Fruit fly (Drosophila melanogaster): ENCODE results near the gene ome.

The ome gene

dm6 chr3L:14652554-14652953, 20.1 kb upstream of the ome start (continued):
- peak; percentile 35 for TF ChIP-seq Fer1 (GFP tag; optimal IDR thresholded peaks at IDR 0.05)
- peak; percentile 83 for TF ChIP-seq gcm (GFP tag; optimal IDR thresholded peaks at IDR 0.05)
- 0 out of 2 replicates have a peak, but pooled peaks have one; percentile 40 for TF ChIP-seq CG1024 (GFP tag; IDR thresholded peaks at IDR 0.05)
- peak; percentile 77 for TF ChIP-seq row (GFP tag; IDR thresholded peaks at IDR 0.05)
- TF ChIP-seq da (GFP tag; optimal IDR thresholded peaks at IDR 0.05) = peak; percentile 54
- peak; percentile 68 for TF ChIP-seq CG4707 (GFP tag; optimal IDR thresholded peaks at IDR 0.05)
- TF ChIP-seq tin (GFP tag; optimal IDR thresholded peaks at IDR 0.05) = peak; percentile 78
- TF ChIP-seq CG14441 (GFP tag; IDR thresholded peaks at IDR 0.05) = no peak
- TF ChIP-seq NC2β (GFP tag; optimal IDR thresholded peaks at IDR 0.05) = peak; percentile 86
- peak; percentile 13; the same call in 1 of the 3 replicates for TF ChIP-seq CG14050 (GFP tag; IDR thresholded peaks at IDR 0.05)
- TF ChIP-seq CG3407 (GFP tag; optimal IDR thresholded peaks at IDR 0.05) = peak; percentile 68
- TF ChIP-seq Awh (GFP tag; IDR thresholded peaks at IDR 0.05) = peak; percentile 62
- peak in 1 of 2 experiments; percentile 66 for TF ChIP-seq Eip74EF (GFP tag; optimal IDR thresholded peaks at IDR 0.05)
- TF ChIP-seq ewg (GFP tag; optimal IDR thresholded peaks at IDR 0.05) = peak; percentile 68
- peak; percentile 29 for TF ChIP-seq HLH54F (GFP tag; optimal IDR thresholded peaks at IDR 0.05)
- no peak for TF ChIP-seq Kr (GFP tag; optimal IDR thresholded peaks at IDR 0.05)
- TF ChIP-seq CoRest (tag; optimal IDR thresholded peaks at IDR 0.05) = peak; percentile 82
- 0 out of 2 replicates have a peak, but pooled peaks have one; percentile 22 for TF ChIP-seq cas (GFP tag; IDR thresholded peaks at IDR 0.05)
- no peak for TF ChIP-seq Dek (tag; optimal IDR thresholded peaks at IDR 0.05)
- no peak for TF ChIP-seq CG2199 (GFP tag; IDR thresholded peaks at IDR 0.05)
- peak; percentile 35 for TF ChIP-seq en (GFP tag; optimal IDR thresholded peaks at IDR 0.05)
- peak; percentile 29 for TF ChIP-seq CG12104 (GFP tag; optimal IDR thresholded peaks at IDR 0.05)
- TF ChIP-seq CG9437 (GFP tag; optimal IDR thresholded peaks at IDR 0.05) = peak; percentile 36
- no peak for TF ChIP-seq jigr1 (GFP tag; IDR thresholded peaks at IDR 0.05)
- peak; percentile 61 for TF ChIP-seq CG8944 (GFP tag; optimal IDR thresholded peaks at IDR 0.05)
- no peak for TF ChIP-seq Hey (tag; optimal IDR thresholded peaks at IDR 0.05)
- no peak for TF ChIP-seq Opbp (GFP tag; IDR thresholded peaks at IDR 0.05; ENCODE audit: partially characterized antibody)
- peak; percentile 84 for TF ChIP-seq Six4 (GFP tag; optimal IDR thresholded peaks at IDR 0.05)
- TF ChIP-seq sob (GFP tag; IDR thresholded peaks at IDR 0.05) = peak; percentile 66
- TF ChIP-seq CG17385 (GFP tag; optimal IDR thresholded peaks at IDR 0.05) = peak; percentile 62
- TF ChIP-seq Oaz (GFP tag; IDR thresholded peaks at IDR 0.05) = no peak
- peak; percentile 66 for TF ChIP-seq chn (GFP tag; optimal IDR thresholded peaks at IDR 0.05)
- TF ChIP-seq CG3726 (GFP tag; IDR thresholded peaks at IDR 0.05) = peak; percentile 41; the same call in 1 of the 3 replicates
- TF ChIP-seq gt (GFP tag; IDR thresholded peaks at IDR 0.05) = no peak
- no peak for TF ChIP-seq pros (GFP tag; optimal IDR thresholded peaks at IDR 0.05)
- peak; percentile 68 for TF ChIP-seq Ada2b (GFP tag; IDR thresholded peaks at IDR 0.05)
- TF ChIP-seq unc-4 (GFP tag; IDR thresholded peaks at IDR 0.05; ENCODE audit: partially characterized antibody) = no peak
- no peak for TF ChIP-seq CG10321 (GFP tag; IDR thresholded peaks at IDR 0.05)
- TF ChIP-seq D (optimal IDR thresholded peaks at IDR 0.05) = no peak
- TF ChIP-seq D (GFP tag; optimal IDR thresholded peaks at IDR 0.05) = peak; percentile 88
- TF ChIP-seq Doc3 (GFP tag; IDR thresholded peaks at IDR 0.05; ENCODE audit: partially characterized antibody) = no peak
- TF ChIP-seq Med (GFP tag) = peak; percentile 92
- TF ChIP-seq CG2889 (GFP tag; IDR thresholded peaks at IDR 0.05) = 0 out of 3 replicates have a peak, but pooled peaks have one; percentile 15
- peak; percentile 12 for TF ChIP-seq Antp (GFP tag; optimal IDR thresholded peaks at IDR 0.05)
- no peak for TF ChIP-seq Dref (GFP tag; IDR thresholded peaks at IDR 0.05)
- TF ChIP-seq tap (tag; optimal IDR thresholded peaks at IDR 0.05) = peak; percentile 80
- TF ChIP-seq Fer2 (tag; optimal IDR thresholded peaks at IDR 0.05) = no peak
- peak; percentile 69 for TF ChIP-seq Side (GFP tag; optimal IDR thresholded peaks at IDR 0.05)
- peak; percentile 50 for TF ChIP-seq Mad (GFP tag; optimal IDR thresholded peaks at IDR 0.05)
- TF ChIP-seq HHEX (GFP tag; optimal IDR thresholded peaks at IDR 0.05) = peak; percentile 60
- TF ChIP-seq dmrt11E (tag; optimal IDR thresholded peaks at IDR 0.05) = peak; percentile 94

Measured in whole organism, embryonic.